Worm (Caenorhabditis elegans) whole organism, midembryonic: ENCODE measurements around the gene lelo-2.

Experiments used
- flt-1 ChIP-seq: fragments of 200-800 bp; sonication (Bioruptor generic); IDR thresholded peaks from 2 replicates; pipeline ENCODE4 v1.3.6; 2022; ENCODE audit warnings: missing genetic modification characterization, missing compliant biosample characterization
- med-1 ChIP-seq: sonication (generic microtip); optimal IDR thresholded peaks from 2 replicates; lab custom pipeline; 2017; ENCODE audit warnings: missing genetic modification characterization, mild to moderate bottlenecking, missing compliant biosample characterization, antibody characterized with exemption, missing genetic modification reagents; ENCODE audit not compliant: insufficient read depth
- ref-1 ChIP-seq: fragments of 200-800 bp; sonication (Bioruptor generic); conservative IDR thresholded peaks from 2 replicates; pipeline ENCODE4 v1.3.6; 2022; ENCODE audit warnings: missing genetic modification reagents, missing genetic modification characterization, missing compliant biosample characterization
- ztf-29 ChIP-seq: fragments of 200-800 bp; sonication (Bioruptor generic); IDR thresholded peaks from 2 replicates; pipeline ENCODE4 v1.3.6; 2022; ENCODE audit warnings: missing genetic modification reagents, missing genetic modification characterization, missing compliant biosample characterization

DNA sequence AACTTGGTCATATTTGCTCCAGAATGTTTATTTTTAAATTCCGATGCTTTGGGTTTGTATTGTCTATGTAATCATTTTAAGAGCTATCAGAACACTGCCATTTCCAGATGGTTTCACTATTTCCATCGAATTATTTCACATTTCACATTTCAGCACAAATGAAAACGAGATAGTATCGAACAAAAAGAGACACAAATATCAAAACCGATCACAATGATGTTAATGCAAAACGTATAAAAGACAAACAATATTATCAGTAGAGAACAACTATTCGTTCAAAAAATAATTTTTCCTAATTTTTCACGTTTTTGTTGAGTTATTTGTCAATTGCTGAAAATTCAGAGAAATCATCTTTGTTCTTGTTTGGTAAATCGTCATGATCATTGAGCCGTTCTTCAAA, 31.7 kb downstream of the lelo-2 start:
- TF ChIP-seq flt-1 (GFP tag; lab: Robert Waterston, UW) (no peak), ref-1 (no peak), ztf-29 (GFP tag; lab: Robert Waterston, UW) (no peak), med-1 (GFP tag; lab: Kevin White, UChicago) (no peak)
